Fruit fly (Drosophila melanogaster): Measurements from ENCODE around the gene Nsf2.

DNA sequence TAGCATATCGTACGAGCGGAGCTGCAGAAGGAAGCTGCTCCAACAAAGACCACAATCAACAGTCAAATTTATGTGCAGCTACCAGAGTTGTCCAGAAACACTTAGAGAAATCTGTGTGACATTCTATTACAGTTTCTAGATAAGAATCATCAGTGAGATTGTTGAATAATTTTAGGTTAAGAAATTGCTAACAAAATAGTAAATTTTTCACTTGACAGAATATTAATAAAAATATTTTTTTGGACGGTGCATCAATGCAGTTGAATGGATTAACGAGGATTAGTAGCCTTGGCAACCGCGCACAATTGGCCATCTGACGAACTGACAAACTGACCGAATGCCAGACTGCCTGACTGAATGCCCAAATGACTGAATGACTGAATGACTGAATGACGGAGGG, 9.5 kb upstream of the Nsf2 start:
- TF ChIP-seq Eip75B (GFP tag; optimal IDR thresholded peaks at IDR 0.05) (no peak), esn (GFP tag; optimal IDR thresholded peaks at IDR 0.05) (no peak), topi (GFP tag; optimal IDR thresholded peaks at IDR 0.05) (peak; percentile 1), CG8119 (GFP tag; IDR thresholded peaks at IDR 0.05) (peak; percentile 52; the same call in 1 of the 3 replicates), Ets21C (GFP tag; optimal IDR thresholded peaks at IDR 0.05) (no peak), Sox14 (GFP tag; optimal IDR thresholded peaks at IDR 0.05) (peak; percentile 11), CG11902 (GFP tag; optimal IDR thresholded peaks at IDR 0.05) (no peak), fd85E (GFP tag; optimal IDR thresholded peaks at IDR 0.05) (no peak), CG16779 (tag; optimal IDR thresholded peaks at IDR 0.05) (no peak), Hr38 (GFP tag; optimal IDR thresholded peaks at IDR 0.05) (no peak), Blimp-1 (GFP tag; optimal IDR thresholded peaks at IDR 0.05) (no peak)

All from whole organism, prepupa.